Worm (Caenorhabditis elegans): Measurements from ENCODE around the gene col-73.
"Not testable (repeated sequence)": the region's sequence is repeated elsewhere in the genome, so short reads cannot be mapped to it uniquely, and the experiment has no call there.

The col-73 gene

DNA sequence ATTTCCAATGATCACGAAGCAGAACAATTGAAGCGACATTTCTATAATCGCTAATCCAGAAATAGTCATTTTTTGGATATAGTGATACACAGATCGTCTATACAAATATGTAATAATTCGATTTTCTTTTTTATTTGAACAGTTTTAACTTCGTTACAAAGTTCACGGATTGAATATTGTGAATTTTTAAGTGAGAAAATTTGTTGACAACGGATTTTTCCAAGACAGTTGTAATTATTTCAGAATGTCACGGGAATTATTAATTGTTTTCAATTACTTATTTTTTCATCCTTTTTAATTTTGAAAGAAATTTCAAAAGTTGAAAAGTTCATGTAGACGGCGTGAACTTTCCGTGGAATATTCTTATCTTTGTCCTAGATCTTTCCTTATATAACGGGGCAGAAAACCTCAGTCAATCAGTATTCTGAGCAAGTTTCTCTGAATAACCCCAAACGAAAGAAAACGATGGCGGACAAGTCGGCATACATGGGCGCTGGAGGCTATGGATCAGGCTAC lies 30.7 kb downstream of the col-73 start, which contains the start of the genes T23B7.2 and nspd-4:
Gene T23B7.2 (minus strand): TSS at position 101 of the 516 bp plus-strand sequence.
Gene nspd-4 (plus strand): TSS at position 466 of the 516 bp plus-strand sequence.
- TF ChIP-seq aha-1 (tag; optimal IDR thresholded peaks at IDR 0.05); nhr-12 (tag; optimal IDR thresholded peaks at IDR 0.05); ceh-63 (GFP tag; optimal IDR thresholded peaks at IDR 0.05): not testable (repeated sequence)

DNA sequence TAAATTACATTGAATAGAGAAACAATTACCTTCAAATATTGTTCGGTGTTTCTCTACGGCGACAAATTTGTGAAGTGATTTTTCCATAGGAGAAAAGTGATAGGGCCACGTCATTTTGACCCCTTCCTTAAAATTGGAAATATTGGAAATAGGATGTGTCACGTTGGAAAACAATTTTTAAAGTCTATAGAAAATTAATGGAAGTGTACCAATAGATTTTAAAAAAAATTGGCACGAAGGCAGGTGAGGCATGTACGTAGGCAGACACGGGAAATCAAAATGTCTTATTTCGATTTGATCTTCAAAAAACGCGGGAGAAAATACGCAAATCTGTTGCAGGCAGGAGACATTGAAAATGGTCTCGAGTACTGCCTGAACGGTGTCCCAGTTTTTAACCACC lies 35.3 kb downstream of the col-73 start, which contains the start of gene C33F10.12:
Gene C33F10.12 (minus strand): TSS at position 101 of the 400 bp plus-strand sequence.
- no peak for TF ChIP-seq pqm-1 (tag; optimal IDR thresholded peaks at IDR 0.05)

- TF ChIP-seq ztf-11 (tag; optimal IDR thresholded peaks at IDR 0.05) (no peak), ama-1 (optimal IDR thresholded peaks at IDR 0.05) (no peak), skn-1 (tag; optimal IDR thresholded peaks at IDR 0.05) (no peak), mep-1 (tag; optimal IDR thresholded peaks at IDR 0.05) (no peak), isw-1 (GFP tag; IDR thresholded peaks at IDR 0.05) (no peak), nhr-77 (tag; optimal IDR thresholded peaks at IDR 0.05) (no peak), sup-37 (GFP tag; optimal IDR thresholded peaks at IDR 0.05) (no peak), tlp-1 (tag; optimal IDR thresholded peaks at IDR 0.05) (no peak), efl-3 (GFP tag; optimal IDR thresholded peaks at IDR 0.05) (no peak), sptf-1 (tag; optimal IDR thresholded peaks at IDR 0.05) (no peak), zip-4 (GFP tag; optimal IDR thresholded peaks at IDR 0.05) (no peak)
These were observed 38.2 kb downstream of the col-73 start, which contains the start of the genes C33F10.11 and C33F10.1 for ce11 chrII:4834761-4835160. Gene C33F10.11, minus strand, starts transcription at chrII:4834861. Gene C33F10.1, plus strand, starts transcription at chrII:4835023.

- TF ChIP-seq ceh-82 (tag; optimal IDR thresholded peaks at IDR 0.05) = peak in 2 of 3 experiments; percentile 53 to 62
- peak; percentile 37 for TF ChIP-seq dsc-1 (tag; optimal IDR thresholded peaks at IDR 0.05)
- peak; percentile 95 to 98 (median 97) for TF ChIP-seq dpl-1 (GFP tag; optimal IDR thresholded peaks at IDR 0.05)
- peak; percentile 67 for TF ChIP-seq mep-1 (tag; optimal IDR thresholded peaks at IDR 0.05)
- TF ChIP-seq tbx-2 (tag; optimal IDR thresholded peaks at IDR 0.05) = peak; percentile 62
- peak; percentile 68 for TF ChIP-seq nhr-47 (tag; optimal IDR thresholded peaks at IDR 0.05)
- TF ChIP-seq nhr-76 (tag; optimal IDR thresholded peaks at IDR 0.05) = no peak
- peak; percentile 96 to 97 for TF ChIP-seq efl-1 (optimal IDR thresholded peaks at IDR 0.05)
- TF ChIP-seq efl-1 (GFP tag; optimal IDR thresholded peaks at IDR 0.05 in 1 of 2) = peak; percentile 97 to 99
- TF ChIP-seq nhr-19 (GFP tag; conservative IDR thresholded peaks at IDR 0.05) = peak; percentile 52
- TF ChIP-seq sox-4 (tag; optimal IDR thresholded peaks at IDR 0.05) = no peak
- TF ChIP-seq nhr-90 (tag; optimal IDR thresholded peaks at IDR 0.05; ENCODE audit: poor library complexity) = peak; percentile 46
- no peak for TF ChIP-seq mab-9 (GFP tag; IDR thresholded peaks at IDR 0.05)
- peak; percentile 55 for TF ChIP-seq rnt-1 (tag; optimal IDR thresholded peaks at IDR 0.05)
- TF ChIP-seq F16B12.6 (tag; optimal IDR thresholded peaks at IDR 0.05) = peak; percentile 94
- peak; percentile 37 for TF ChIP-seq irx-1 (tag; optimal IDR thresholded peaks at IDR 0.05)
- TF ChIP-seq sptf-1 (tag; optimal IDR thresholded peaks at IDR 0.05) = no peak
- peak; percentile 8; the same call in 1 of the 2 replicates for TF ChIP-seq isw-1 (GFP tag; IDR thresholded peaks at IDR 0.05)
- TF ChIP-seq lir-3 (tag; optimal IDR thresholded peaks at IDR 0.05; ENCODE audit: poor library complexity) = peak; percentile 27
- peak; percentile 59 for TF ChIP-seq swsn-7 (tag; optimal IDR thresholded peaks at IDR 0.05)
- TF ChIP-seq nhr-20 (tag; optimal IDR thresholded peaks at IDR 0.05) = peak; percentile 58
- peak in 1 of 2 experiments; percentile 14 for TF ChIP-seq ztf-11 (tag; optimal IDR thresholded peaks at IDR 0.05)
- TF ChIP-seq elt-3 (tag; optimal IDR thresholded peaks at IDR 0.05) = peak in 1 of 6 experiments; percentile 34
- TF ChIP-seq snpc-4 (tag; optimal IDR thresholded peaks at IDR 0.05) = peak; percentile 44
- no peak for TF ChIP-seq aha-1 (tag; optimal IDR thresholded peaks at IDR 0.05)
- TF ChIP-seq lin-14 (GFP tag; optimal IDR thresholded peaks at IDR 0.05) = no peak
- peak; percentile 21 for TF ChIP-seq lin-15B (tag; optimal IDR thresholded peaks at IDR 0.05)
- TF ChIP-seq blmp-1 (tag; optimal IDR thresholded peaks at IDR 0.05) = peak; percentile 51
- TF ChIP-seq C16A3.4 (tag; optimal IDR thresholded peaks at IDR 0.05) = peak; percentile 57
- TF ChIP-seq unc-86 (tag; optimal IDR thresholded peaks at IDR 0.05) = peak; percentile 21
- no peak for TF ChIP-seq lin-13 (GFP tag; optimal IDR thresholded peaks at IDR 0.05)
- TF ChIP-seq pag-3 (tag; optimal IDR thresholded peaks at IDR 0.05; ENCODE audit: borderline replicate concordance, insufficient read depth) = peak; percentile 13
- TF ChIP-seq lin-35 (GFP tag; optimal IDR thresholded peaks at IDR 0.05) = peak; percentile 98
These were observed 45.0 kb downstream of the col-73 start, which contains the start of the genes fbxb-88 and tbck-1 for ce11 chrII:4827734-4828609. Gene fbxb-88, minus strand, starts transcription at chrII:4827884. Gene tbck-1, plus strand, starts transcription at chrII:4828559.
